Fruit fly (Drosophila melanogaster): ENCODE data around the gene Nrx-1.
A peak's percentile ranks its signal among the peaks of the same experiment; 100 is the strongest.

Gene Nrx-1

DNA sequence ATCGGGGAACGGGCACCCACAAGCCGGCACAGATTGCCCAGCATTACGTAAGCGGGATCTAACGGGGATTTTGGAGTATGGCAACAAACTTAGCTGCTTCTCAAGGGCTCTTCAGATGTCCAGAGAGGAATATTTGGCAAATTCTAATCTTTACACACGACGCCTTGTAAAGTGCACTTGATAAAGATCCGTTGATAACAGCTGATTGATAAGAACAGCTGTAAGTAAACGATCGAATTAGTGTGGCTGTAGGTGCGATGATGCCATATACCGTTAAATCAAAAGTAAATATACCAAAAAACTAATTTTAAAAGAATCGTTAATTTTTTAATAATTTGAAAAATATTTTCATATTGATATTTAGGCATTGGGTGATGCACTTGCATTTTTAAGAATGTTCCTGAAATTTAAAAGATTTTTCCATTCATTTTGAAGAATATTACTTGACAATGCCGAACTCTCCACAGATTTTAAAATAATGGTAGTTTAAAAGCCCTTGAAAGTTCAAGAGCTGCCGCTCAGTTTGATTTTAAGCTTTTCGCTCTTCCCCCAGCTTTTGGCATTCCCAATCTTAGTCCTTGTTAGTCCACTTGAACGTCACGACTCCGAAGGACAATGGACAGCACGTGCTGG lies at the start of gene Nrx-1, which contains the start of gene CG5377:
Nrx-1 (plus strand) TSS at position 574 of the 633 bp plus-strand sequence.
CG5377 (minus strand) TSS at position 219 of the 633 bp plus-strand sequence.
- TF ChIP-seq psq (optimal IDR thresholded peaks at IDR 0.05) (no peak), usp (GFP tag; optimal IDR thresholded peaks at IDR 0.05) (no peak), pan (optimal IDR thresholded peaks at IDR 0.05) (no peak), CG8478 (optimal IDR thresholded peaks at IDR 0.05) (no peak), Dll (optimal IDR thresholded peaks at IDR 0.05) (no peak), EcR (GFP tag; optimal IDR thresholded peaks at IDR 0.05) (no peak)

DNA sequence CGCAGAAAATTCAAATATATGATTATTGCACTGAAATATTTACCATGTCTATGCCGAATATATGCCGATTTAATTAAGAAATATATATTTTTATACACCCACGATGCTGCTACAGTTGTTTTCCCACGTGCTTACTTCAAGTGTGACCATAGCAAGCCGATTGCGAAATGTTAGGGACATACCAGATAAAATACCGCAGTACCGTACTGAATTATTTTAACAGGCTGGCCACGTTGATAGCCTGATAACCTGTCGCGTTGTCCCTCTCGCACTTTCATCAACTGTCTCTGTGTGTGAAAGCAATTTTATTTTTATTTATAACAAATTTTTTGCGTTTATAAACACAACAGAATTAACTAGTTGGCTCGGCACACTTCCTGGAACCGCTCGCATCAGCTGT lies 47.4 kb upstream of the Nrx-1 start, which contains the start of the genes Nop56 and mats:
Nop56 (minus strand) TSS at position 158 of the 400 bp plus-strand sequence.
mats (plus strand) TSS at position 251 of the 400 bp plus-strand sequence.
- TF ChIP-seq psq (optimal IDR thresholded peaks at IDR 0.05): no peak
- no peak for TF ChIP-seq CG8478 (optimal IDR thresholded peaks at IDR 0.05)
- no peak for TF ChIP-seq EcR (GFP tag; optimal IDR thresholded peaks at IDR 0.05)
- TF ChIP-seq usp (GFP tag; optimal IDR thresholded peaks at IDR 0.05): no peak
- TF ChIP-seq pan (optimal IDR thresholded peaks at IDR 0.05): no peak
- TF ChIP-seq Dll (optimal IDR thresholded peaks at IDR 0.05): no peak

DNA sequence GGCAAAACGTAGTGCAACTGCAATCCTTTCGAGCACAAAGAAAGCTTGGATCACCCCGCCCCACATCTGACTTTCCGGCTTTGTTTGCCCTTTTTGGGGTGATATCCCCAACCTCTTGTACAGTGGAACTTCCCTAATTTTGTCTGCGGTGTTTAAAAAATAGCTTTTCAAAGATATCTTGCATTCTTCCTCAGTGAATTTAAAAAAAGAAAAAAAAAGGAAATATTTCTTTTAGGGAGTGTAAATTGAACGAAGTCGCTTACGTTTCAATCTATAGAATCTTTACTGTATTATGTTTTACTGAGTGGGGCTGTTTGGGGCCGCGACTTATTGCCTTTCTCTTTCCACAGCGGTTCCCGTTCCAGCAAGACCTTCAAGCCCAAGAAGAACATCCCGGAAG lies 46.7 kb upstream of the Nrx-1 start:
- TF ChIP-seq pan (optimal IDR thresholded peaks at IDR 0.05): no peak
- TF ChIP-seq CG8478 (optimal IDR thresholded peaks at IDR 0.05): no peak
- TF ChIP-seq Dll (optimal IDR thresholded peaks at IDR 0.05): no peak
- TF ChIP-seq psq (optimal IDR thresholded peaks at IDR 0.05): no peak
- no peak for TF ChIP-seq EcR (GFP tag; optimal IDR thresholded peaks at IDR 0.05)
- no peak for TF ChIP-seq usp (GFP tag; optimal IDR thresholded peaks at IDR 0.05)

DNA sequence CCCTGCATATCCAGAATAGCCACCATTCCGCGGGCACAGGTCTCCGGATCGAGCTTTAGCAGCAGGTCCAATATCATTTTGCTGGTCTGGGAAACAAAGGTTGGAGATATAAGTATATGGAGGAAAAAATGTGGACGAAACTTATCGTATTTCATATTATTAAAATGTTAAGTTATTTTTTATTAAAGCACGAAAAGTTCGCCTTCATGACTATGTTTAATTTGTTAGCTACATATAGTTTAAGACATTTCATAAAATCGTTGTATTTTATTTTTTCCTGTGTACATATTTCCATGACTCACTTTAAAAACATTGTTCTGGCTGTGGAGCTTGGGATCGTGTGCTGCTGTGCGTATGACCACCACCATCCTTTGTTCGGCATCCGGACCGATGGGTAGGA lies 44.3 kb upstream of the Nrx-1 start:
- no peak for TF ChIP-seq EcR (GFP tag; optimal IDR thresholded peaks at IDR 0.05)
- TF ChIP-seq psq (optimal IDR thresholded peaks at IDR 0.05): no peak
- TF ChIP-seq pan (optimal IDR thresholded peaks at IDR 0.05): no peak
- TF ChIP-seq usp (GFP tag; optimal IDR thresholded peaks at IDR 0.05): no peak
- TF ChIP-seq CG8478 (optimal IDR thresholded peaks at IDR 0.05): no peak
- TF ChIP-seq Dll (optimal IDR thresholded peaks at IDR 0.05): no peak

DNA sequence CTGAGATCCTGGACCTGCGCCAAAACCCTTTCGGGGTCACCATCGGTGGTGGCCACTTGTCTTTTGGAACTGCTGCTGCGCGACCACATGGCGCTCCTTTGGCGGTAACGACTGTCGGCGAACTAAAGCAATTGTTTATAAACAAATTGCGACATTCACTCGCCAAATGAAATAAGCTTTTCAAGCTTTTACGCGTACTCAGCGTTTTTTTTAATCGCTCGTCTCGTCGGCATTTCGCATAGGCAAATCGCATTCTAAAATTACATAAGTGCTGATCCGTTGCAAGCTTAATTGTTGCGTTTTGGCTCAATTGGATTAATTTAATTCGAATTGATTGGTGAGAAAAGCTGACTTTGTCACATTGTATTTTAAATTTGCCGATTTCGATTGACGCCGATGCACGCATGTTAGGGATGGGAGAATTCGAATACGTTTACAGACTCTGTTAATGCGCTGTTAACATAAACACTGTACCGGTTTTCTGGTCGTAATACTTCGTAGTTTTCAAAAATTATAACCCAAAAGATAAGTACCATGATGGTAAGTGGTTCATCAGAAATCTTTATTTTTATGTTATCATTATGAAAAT lies 43.6 kb upstream of the Nrx-1 start, which contains the start of gene pinta:
pinta (minus strand) TSS at position 328 of the 589 bp plus-strand sequence.
- TF ChIP-seq usp (GFP tag; optimal IDR thresholded peaks at IDR 0.05) (no peak), Dll (optimal IDR thresholded peaks at IDR 0.05) (no peak), EcR (GFP tag; optimal IDR thresholded peaks at IDR 0.05) (no peak), CG8478 (optimal IDR thresholded peaks at IDR 0.05) (no peak), psq (optimal IDR thresholded peaks at IDR 0.05) (no peak), pan (optimal IDR thresholded peaks at IDR 0.05) (no peak)

DNA sequence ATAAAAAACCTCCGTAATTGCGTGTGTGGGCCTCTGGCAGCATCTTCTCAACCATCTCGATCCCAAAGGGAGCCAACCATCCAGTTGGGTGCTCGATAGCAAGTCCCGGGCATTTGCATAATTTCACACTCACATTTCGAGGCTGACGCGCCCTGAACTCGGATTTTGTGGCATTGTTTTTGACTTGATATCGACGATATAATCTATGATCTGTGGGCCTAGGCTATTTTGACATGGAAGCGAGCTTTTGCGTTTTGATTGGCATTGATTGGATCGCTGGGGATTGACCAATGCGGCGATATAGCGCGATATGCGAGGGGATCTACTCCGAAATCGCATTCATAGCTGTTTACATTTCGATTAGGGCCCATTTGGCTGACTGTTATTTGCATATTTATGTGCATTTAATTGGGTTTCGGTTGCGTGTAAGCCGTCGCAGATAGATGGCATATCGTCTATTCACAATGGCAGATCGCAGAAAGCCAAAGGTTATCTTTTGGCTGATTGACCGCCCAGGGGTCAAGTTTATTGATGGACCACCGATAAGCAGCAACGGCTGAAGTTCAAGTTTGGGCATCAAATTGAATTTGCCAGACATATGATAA lies 36.0 kb upstream of the Nrx-1 start:
- no peak for TF ChIP-seq CG8478 (optimal IDR thresholded peaks at IDR 0.05)
- TF ChIP-seq Dll (optimal IDR thresholded peaks at IDR 0.05): no peak
- no peak for TF ChIP-seq usp (GFP tag; optimal IDR thresholded peaks at IDR 0.05)
- TF ChIP-seq pan (optimal IDR thresholded peaks at IDR 0.05): no peak
- no peak for TF ChIP-seq psq (optimal IDR thresholded peaks at IDR 0.05)
- no peak for TF ChIP-seq EcR (GFP tag; optimal IDR thresholded peaks at IDR 0.05)

DNA sequence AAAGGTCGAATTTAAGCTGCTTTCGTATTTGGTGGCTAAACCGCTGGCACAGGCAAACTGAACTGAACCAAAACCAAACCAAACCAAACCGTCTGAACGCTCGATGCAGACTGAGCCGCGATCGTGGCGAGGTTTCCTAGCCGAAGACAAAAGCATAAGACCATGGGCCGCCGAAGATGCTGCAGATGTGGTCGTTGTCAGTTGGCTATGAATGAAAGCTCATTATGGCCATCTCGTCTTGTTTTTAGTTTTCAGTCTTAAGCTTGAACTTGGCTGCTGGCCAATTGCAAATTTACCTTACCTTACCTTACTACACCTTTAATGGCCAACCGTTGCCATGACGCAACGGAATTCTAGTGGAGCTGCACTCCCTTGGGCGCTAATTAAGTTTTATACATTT lies 32.3 kb upstream of the Nrx-1 start, which contains the start of gene CG13847:
CG13847 (minus strand) TSS at position 101 of the 400 bp plus-strand sequence.
- TF ChIP-seq CG8478 (optimal IDR thresholded peaks at IDR 0.05) (no peak), Dll (optimal IDR thresholded peaks at IDR 0.05) (no peak), EcR (GFP tag; optimal IDR thresholded peaks at IDR 0.05) (no peak), pan (optimal IDR thresholded peaks at IDR 0.05) (no peak), usp (GFP tag; optimal IDR thresholded peaks at IDR 0.05) (no peak), psq (optimal IDR thresholded peaks at IDR 0.05) (no peak)

DNA sequence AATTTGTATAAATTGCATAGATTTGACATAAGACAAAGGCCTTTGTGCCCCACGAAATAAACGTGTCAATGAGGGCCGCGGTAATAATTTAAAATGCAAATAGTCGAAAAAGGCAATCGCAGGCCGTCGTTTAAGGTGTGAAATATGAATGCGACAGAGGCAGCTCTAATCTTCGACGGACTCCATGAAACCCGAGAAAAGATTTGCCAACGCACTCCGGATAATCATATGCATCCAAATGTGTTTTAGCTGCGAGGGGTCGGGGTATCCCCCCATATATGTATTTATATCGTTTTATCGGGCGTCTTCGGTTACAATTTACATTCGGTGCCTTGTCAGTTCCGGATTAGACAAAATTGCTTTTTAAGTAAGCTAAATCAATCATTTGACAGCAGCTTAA lies 30.0 kb upstream of the Nrx-1 start:
- no peak for TF ChIP-seq usp (GFP tag; optimal IDR thresholded peaks at IDR 0.05)
- no peak for TF ChIP-seq pan (optimal IDR thresholded peaks at IDR 0.05)
- no peak for TF ChIP-seq Dll (optimal IDR thresholded peaks at IDR 0.05)
- TF ChIP-seq psq (optimal IDR thresholded peaks at IDR 0.05): no peak
- TF ChIP-seq CG8478 (optimal IDR thresholded peaks at IDR 0.05): no peak
- TF ChIP-seq EcR (GFP tag; optimal IDR thresholded peaks at IDR 0.05): no peak

DNA sequence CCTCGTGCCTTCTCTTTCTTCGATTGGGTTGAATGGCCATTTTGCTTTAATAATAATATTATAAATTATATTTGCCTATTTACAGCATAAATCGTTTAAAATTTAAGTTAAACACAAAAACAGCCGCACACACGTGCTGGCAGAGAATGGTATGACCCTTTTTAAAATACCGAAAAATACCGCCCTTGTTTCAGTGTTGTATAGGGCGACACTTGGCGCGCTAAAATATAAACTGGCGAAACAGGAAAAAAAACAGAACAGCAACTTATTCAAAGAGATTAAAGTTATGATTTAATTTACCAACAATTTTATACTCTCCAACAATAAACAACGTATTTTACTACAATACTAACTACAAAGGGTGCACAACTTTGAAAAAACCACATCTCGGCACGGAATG lies 21.8 kb upstream of the Nrx-1 start, which contains the start of gene CG12499:
CG12499 (minus strand) TSS at position 95 of the 400 bp plus-strand sequence.
- TF ChIP-seq pan (optimal IDR thresholded peaks at IDR 0.05) (no peak), Dll (optimal IDR thresholded peaks at IDR 0.05) (no peak), psq (optimal IDR thresholded peaks at IDR 0.05) (no peak), CG8478 (optimal IDR thresholded peaks at IDR 0.05) (no peak), usp (GFP tag; optimal IDR thresholded peaks at IDR 0.05) (no peak), EcR (GFP tag; optimal IDR thresholded peaks at IDR 0.05) (no peak)

DNA sequence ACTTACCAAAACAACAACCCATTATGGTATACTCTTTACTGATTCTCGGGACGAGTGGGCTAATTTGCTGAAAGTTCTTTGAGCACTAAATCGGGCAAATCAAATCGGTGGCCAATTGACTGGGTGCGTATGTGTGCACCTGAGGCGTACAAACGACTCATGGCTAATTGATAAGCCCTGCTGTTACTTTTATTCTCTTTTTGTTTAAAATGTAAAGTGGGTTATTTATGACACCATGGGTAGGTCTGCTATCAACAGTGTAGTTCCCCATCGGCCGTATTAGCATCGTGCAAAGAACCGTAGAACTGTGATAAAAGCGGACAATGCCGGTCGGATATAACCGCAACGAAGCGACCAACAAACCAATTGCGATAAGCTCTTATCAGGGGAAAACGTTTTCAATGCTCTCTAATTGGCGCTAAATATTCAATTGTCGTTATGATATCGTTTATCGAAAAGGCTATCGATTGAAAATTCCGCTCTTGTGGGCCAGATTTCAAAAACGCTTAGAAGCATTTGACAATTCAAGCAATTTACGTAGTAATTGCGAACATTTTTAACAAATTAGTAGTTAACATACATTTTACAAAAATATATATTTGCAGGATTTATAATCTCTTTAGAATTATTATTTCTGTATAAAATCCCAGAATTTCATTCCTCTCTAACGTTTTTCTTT lies 21.0 kb upstream of the Nrx-1 start, which contains the start of gene CG34288:
CG34288 (minus strand) TSS at position 69 of the 679 bp plus-strand sequence.
- TF ChIP-seq EcR (GFP tag; optimal IDR thresholded peaks at IDR 0.05): no peak
- TF ChIP-seq CG8478 (optimal IDR thresholded peaks at IDR 0.05): no peak
- no peak for TF ChIP-seq usp (GFP tag; optimal IDR thresholded peaks at IDR 0.05)
- no peak for TF ChIP-seq pan (optimal IDR thresholded peaks at IDR 0.05)
- TF ChIP-seq psq (optimal IDR thresholded peaks at IDR 0.05): no peak
- TF ChIP-seq Dll (optimal IDR thresholded peaks at IDR 0.05): no peak

DNA sequence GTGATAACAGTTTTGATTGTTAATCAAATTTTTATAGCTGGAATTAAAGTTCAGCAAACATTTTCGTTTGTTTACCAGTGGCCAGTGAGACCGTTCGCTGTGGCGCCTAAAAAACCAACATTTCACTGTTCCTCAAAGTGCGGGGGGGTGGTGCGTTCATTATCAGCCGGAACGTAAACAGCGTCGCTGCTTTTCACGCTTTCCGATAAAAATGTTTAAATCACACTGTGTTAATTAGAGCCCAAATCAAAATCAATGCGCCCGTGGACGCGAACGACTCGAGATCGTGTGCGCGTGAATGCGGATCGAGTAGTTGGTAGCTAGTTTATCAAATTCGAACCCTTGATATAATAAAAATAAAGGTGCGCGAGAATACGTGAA lies 20.4 kb upstream of the Nrx-1 start, which contains the start of gene CG34376:
CG34376 (plus strand) TSS at position 226 of the 381 bp plus-strand sequence.
- TF ChIP-seq psq (optimal IDR thresholded peaks at IDR 0.05) (peak; percentile 61), CG8478 (optimal IDR thresholded peaks at IDR 0.05) (no peak), usp (GFP tag; optimal IDR thresholded peaks at IDR 0.05) (no peak), pan (optimal IDR thresholded peaks at IDR 0.05) (no peak), EcR (GFP tag; optimal IDR thresholded peaks at IDR 0.05) (no peak)

All from whole organism.